Fruit fly (Drosophila melanogaster) whole organism, embryonic: Measurements from ENCODE around the gene CG31886.
A peak's percentile ranks its signal among the peaks of the same experiment; 100 is the strongest.

Experiments
- Aef1 ChIP-seq: fragments of 200-800 bp; sonication (Bioruptor generic); IDR thresholded peaks from 3 replicates; pipeline ENCODE4 v1.3.6; 2022; ENCODE audit warnings: missing biosample characterization, missing genetic modification characterization
- Bteb2 ChIP-seq: fragments of 200-800 bp; sonication (Bioruptor generic); optimal IDR thresholded peaks from 2 replicates; lab custom pipeline; 2016; ENCODE audit warnings: missing biosample characterization, missing genetic modification characterization
- CG10462 ChIP-seq: fragments of 200-800 bp; sonication (Bioruptor generic); optimal IDR thresholded peaks from 2 replicates; lab custom pipeline; 2016; ENCODE audit warnings: missing biosample characterization, missing genetic modification characterization
- CG11398 ChIP-seq: fragments of 200-800 bp; sonication (Bioruptor generic); optimal IDR thresholded peaks from 2 replicates; lab custom pipeline; 2016; ENCODE audit warnings: missing biosample characterization, missing genetic modification characterization
- CG12071 ChIP-seq: fragments of 200-800 bp; sonication (Bioruptor generic); optimal IDR thresholded peaks from 3 replicates; lab custom pipeline; 2018; ENCODE audit warnings: missing biosample characterization, mild to moderate bottlenecking, missing genetic modification characterization
- CG14965 ChIP-seq: fragments of 200-800 bp; sonication (Bioruptor generic); optimal IDR thresholded peaks from 2 replicates; lab custom pipeline; 2016; ENCODE audit warnings: missing biosample characterization, missing genetic modification characterization, borderline replicate concordance
- CG15479 ChIP-seq: fragments of 200-800 bp; sonication (Bioruptor generic); optimal IDR thresholded peaks from 3 replicates; lab custom pipeline; 2019; ENCODE audit warnings: missing biosample characterization, mild to moderate bottlenecking, missing genetic modification characterization, moderate library complexity
- CG15601 ChIP-seq: fragments of 200-800 bp; sonication (Bioruptor generic); optimal IDR thresholded peaks from 3 replicates; lab custom pipeline; 2019; ENCODE audit warnings: missing biosample characterization, mild to moderate bottlenecking, missing genetic modification characterization, moderate library complexity
- CG2678 ChIP-seq: fragments of 200-800 bp; sonication (Bioruptor generic); optimal IDR thresholded peaks from 3 replicates; lab custom pipeline; 2019; ENCODE audit warnings: missing biosample characterization, mild to moderate bottlenecking, missing genetic modification characterization, moderate library complexity
- CG30431 ChIP-seq: fragments of 200-800 bp; sonication (Bioruptor generic); optimal IDR thresholded peaks from 2 replicates; lab custom pipeline; 2017; ENCODE audit warnings: missing biosample characterization, missing genetic modification characterization
- CG34376 ChIP-seq: fragments of 200-800 bp; sonication (Bioruptor generic); optimal IDR thresholded peaks from 2 replicates; lab custom pipeline; 2018; ENCODE audit warnings: missing biosample characterization, mild to moderate bottlenecking, missing genetic modification characterization
- CG7357 ChIP-seq: fragments of 200-800 bp; sonication (Bioruptor generic); IDR thresholded peaks from 3 replicates; pipeline ENCODE4 v1.3.6; 2022; ENCODE audit warnings: missing biosample characterization, missing genetic modification characterization
- CG7839 ChIP-seq: fragments of 200-800 bp; sonication (Bioruptor generic); optimal IDR thresholded peaks from 3 replicates; lab custom pipeline; 2018; ENCODE audit warnings: missing biosample characterization, mild to moderate bottlenecking, missing genetic modification characterization, moderate library complexity
- CG8290 ChIP-seq, 3 experiments: fragments of 200-800 bp; sonication (Bioruptor generic); optimal IDR thresholded peaks; 2 replicates each; lab custom pipeline; 2016 to 2019; ENCODE audit warnings: missing biosample characterization in 3 of 3, missing genetic modification characterization in 3 of 3, mild to moderate bottlenecking in 2 of 3, moderate library complexity in 1 of 3
- CG8944 ChIP-seq: fragments of 200-800 bp; sonication (Bioruptor generic); optimal IDR thresholded peaks from 3 replicates; lab custom pipeline; 2016; ENCODE audit warnings: missing biosample characterization, missing genetic modification characterization
- CG9817 ChIP-seq: fragments of 200-800 bp; sonication (Bioruptor generic); optimal IDR thresholded peaks from 2 replicates; lab custom pipeline; 2018; ENCODE audit warnings: missing biosample characterization, mild to moderate bottlenecking, missing genetic modification characterization, moderate library complexity
- CoRest ChIP-seq: fragments of 200-800 bp; sonication (Bioruptor generic); optimal IDR thresholded peaks from 3 replicates; lab custom pipeline; 2018; ENCODE audit warnings: missing biosample characterization, mild to moderate bottlenecking, missing genetic modification characterization, moderate library complexity
- D ChIP-seq, 2 experiments: fragments of 200-800 bp in 1 of 2; fragments of >200 bp in 1 of 2; sonication (Bioruptor generic) in 1 of 2; optimal IDR thresholded peaks; 2 replicates in 1 of 2; 3 replicates in 1 of 2; lab custom pipeline; 2017; ENCODE audit warnings: mild to moderate bottlenecking in 1 of 2, missing biosample characterization in 1 of 2, missing genetic modification characterization in 1 of 2, missing genetic modification reagents in 1 of 2
- Dbx ChIP-seq: fragments of 200-800 bp; sonication (Bioruptor generic); IDR thresholded peaks from 3 replicates; pipeline ENCODE4 v1.3.6; 2022; ENCODE audit warnings: missing biosample characterization, missing genetic modification characterization
- E2f1 ChIP-seq: fragments of 200-800 bp; sonication (Bioruptor generic); IDR thresholded peaks from 2 replicates; pipeline ENCODE4 v1.3.6; 2022; ENCODE audit warnings: missing biosample characterization, missing genetic modification characterization
- Elba2 ChIP-seq: fragments of 200-800 bp; sonication (Bioruptor generic); optimal IDR thresholded peaks from 3 replicates; lab custom pipeline; 2016; ENCODE audit warnings: missing biosample characterization, missing genetic modification characterization
- Fer1 ChIP-seq: fragments of 200-800 bp; sonication (Bioruptor generic); optimal IDR thresholded peaks from 2 replicates; lab custom pipeline; 2017; ENCODE audit warnings: missing biosample characterization, mild to moderate bottlenecking, missing genetic modification characterization
- H15 ChIP-seq: fragments of 200-800 bp; sonication (Bioruptor generic); IDR thresholded peaks from 3 replicates; pipeline ENCODE4 v1.3.6; 2022; ENCODE audit warnings: missing biosample characterization, missing genetic modification characterization
- Hr3 ChIP-seq: fragments of 200-800 bp; sonication (Bioruptor generic); optimal IDR thresholded peaks from 3 replicates; lab custom pipeline; 2016; ENCODE audit warnings: missing biosample characterization, missing genetic modification characterization
- MTF-1 ChIP-seq: fragments of 200-800 bp; sonication (Bioruptor generic); optimal IDR thresholded peaks from 2 replicates; lab custom pipeline; 2018; ENCODE audit warnings: missing biosample characterization, mild to moderate bottlenecking, missing genetic modification characterization, borderline replicate concordance
- PHDP ChIP-seq: fragments of 200-800 bp; sonication (Bioruptor generic); optimal IDR thresholded peaks from 3 replicates; lab custom pipeline; 2018; ENCODE audit warnings: missing biosample characterization, mild to moderate bottlenecking, missing genetic modification characterization, moderate library complexity
- Pdp1 ChIP-seq, 2 experiments: fragments of 200-800 bp; sonication (Bioruptor generic); optimal IDR thresholded peaks; 3 replicates each; lab custom pipeline; 2016; ENCODE audit warnings: missing biosample characterization in 2 of 2, missing genetic modification characterization in 2 of 2, mild to moderate bottlenecking in 1 of 2, moderate library complexity in 1 of 2
- Poxn ChIP-seq: fragments of 200-800 bp; sonication (Bioruptor generic); IDR thresholded peaks from 2 replicates; pipeline ENCODE4 v1.3.6; 2022; ENCODE audit warnings: missing biosample characterization, missing genetic modification characterization
- ato ChIP-seq: fragments of 200-800 bp; sonication (Bioruptor generic); IDR thresholded peaks from 2 replicates; pipeline ENCODE4 v1.3.6; 2022; ENCODE audit warnings: missing biosample characterization, missing genetic modification characterization; ENCODE audit not compliant: partially characterized antibody
- chif ChIP-seq, 2 experiments: fragments of 200-800 bp; sonication (Bioruptor generic); optimal IDR thresholded peaks; 3 replicates each; lab custom pipeline; 2016; ENCODE audit warnings: missing biosample characterization in 2 of 2, missing genetic modification characterization in 2 of 2
- en ChIP-seq: fragments of 200-800 bp; sonication (Bioruptor generic); optimal IDR thresholded peaks from 2 replicates; lab custom pipeline; 2016; ENCODE audit warnings: missing biosample characterization, missing genetic modification characterization
- exex ChIP-seq: fragments of 200-800 bp; sonication (Bioruptor generic); optimal IDR thresholded peaks from 4 replicates; lab custom pipeline; 2018; ENCODE audit warnings: missing biosample characterization, mild to moderate bottlenecking, missing genetic modification characterization, moderate library complexity
- grau ChIP-seq: fragments of 200-800 bp; optimal IDR thresholded peaks from 3 replicates; lab custom pipeline; 2019; ENCODE audit warnings: missing biosample characterization, mild to moderate bottlenecking, missing genetic modification characterization, moderate library complexity
- grn ChIP-seq: fragments of 200-800 bp; sonication (Bioruptor generic); optimal IDR thresholded peaks from 3 replicates; lab custom pipeline; 2017; ENCODE audit warnings: missing biosample characterization, missing genetic modification characterization
- hbn ChIP-seq: fragments of 200-800 bp; sonication (Bioruptor generic); IDR thresholded peaks from 2 replicates; pipeline ENCODE4 v1.3.6; 2022; ENCODE audit warnings: missing biosample characterization, missing genetic modification characterization; ENCODE audit not compliant: partially characterized antibody
- insv ChIP-seq, 2 experiments: fragments of 200-800 bp; sonication (Bioruptor generic); optimal IDR thresholded peaks; 3 replicates each; lab custom pipeline; 2016 to 2018; ENCODE audit warnings: missing biosample characterization in 2 of 2, missing genetic modification characterization in 2 of 2
- lbe ChIP-seq: fragments of 200-800 bp; sonication (Bioruptor generic); optimal IDR thresholded peaks from 2 replicates; lab custom pipeline; 2016; ENCODE audit warnings: missing biosample characterization, mild to moderate bottlenecking, missing genetic modification characterization
- mirr ChIP-seq: fragments of 200-800 bp; sonication (Bioruptor generic); optimal IDR thresholded peaks from 3 replicates; lab custom pipeline; 2018; ENCODE audit warnings: missing biosample characterization, mild to moderate bottlenecking, missing genetic modification characterization
- mld ChIP-seq: fragments of 200-800 bp; sonication (Bioruptor generic); IDR thresholded peaks from 3 replicates; pipeline ENCODE4 v1.3.6; 2022; ENCODE audit warnings: missing biosample characterization, missing genetic modification characterization; ENCODE audit not compliant: partially characterized antibody
- nmo ChIP-seq: fragments of 200-800 bp; sonication (Bioruptor generic); optimal IDR thresholded peaks from 2 replicates; lab custom pipeline; 2018; ENCODE audit warnings: missing biosample characterization, mild to moderate bottlenecking, missing genetic modification characterization, moderate library complexity
- onecut ChIP-seq: fragments of 200-800 bp; sonication (Bioruptor generic); IDR thresholded peaks from 2 replicates; pipeline ENCODE4 v1.3.6; 2022; ENCODE audit warnings: missing biosample characterization, missing genetic modification characterization
- prd ChIP-seq, 3 experiments: fragments of >200 bp in 2 of 3; fragments of 200-800 bp in 1 of 3; sonication (Bioruptor generic) in 1 of 3; optimal IDR thresholded peaks in 2 of 3; IDR thresholded peaks in 1 of 3; 2 replicates in 2 of 3; 3 replicates in 1 of 3; pipeline versions ENCODE4 v1.3.6 to Lab custom; 2017 to 2022; ENCODE audit warnings: missing biosample characterization in 1 of 3, missing genetic modification characterization in 1 of 3
- scrt ChIP-seq: fragments of 200-800 bp; sonication (Bioruptor generic); optimal IDR thresholded peaks from 2 replicates; lab custom pipeline; 2018; ENCODE audit warnings: missing biosample characterization, mild to moderate bottlenecking, missing genetic modification characterization, moderate library complexity
- sug ChIP-seq: fragments of 200-800 bp; optimal IDR thresholded peaks from 2 replicates; lab custom pipeline; 2019; ENCODE audit warnings: missing biosample characterization, mild to moderate bottlenecking, missing genetic modification characterization, moderate library complexity
- toy ChIP-seq: fragments of 200-800 bp; sonication (Bioruptor generic); IDR thresholded peaks from 2 replicates; pipeline ENCODE4 v1.3.6; 2022; ENCODE audit warnings: missing biosample characterization, missing genetic modification characterization
- trem ChIP-seq: fragments of 200-800 bp; optimal IDR thresholded peaks from 3 replicates; lab custom pipeline; 2019; ENCODE audit warnings: missing biosample characterization, mild to moderate bottlenecking, missing genetic modification characterization, moderate library complexity
- usp ChIP-seq: fragments of >200 bp; optimal IDR thresholded peaks from 2 replicates; lab custom pipeline; 2017; ENCODE audit warnings: missing biosample characterization, missing genetic modification characterization
- yki ChIP-seq: fragments of >200 bp; optimal IDR thresholded peaks from 3 replicates; lab custom pipeline; 2018
- zfh2 ChIP-seq: fragments of 200-800 bp; sonication (Bioruptor generic); optimal IDR thresholded peaks from 2 replicates; lab custom pipeline; 2016; ENCODE audit warnings: missing biosample characterization, missing genetic modification characterization

The CG31886 gene

dm6 chr2L:8940680-8941079 lies 18.2 kb downstream of the CG31886 start:
- TF ChIP-seq CG30431 (GFP tag; lab: Kevin White, UChicago), result no peak
- TF ChIP-seq H15 (GFP tag; lab: Robert Waterston, UW), result no peak
- no peak for TF ChIP-seq toy (GFP tag; lab: Robert Waterston, UW)
- peak; percentile 77 for TF ChIP-seq sug (tag; lab: Kevin White, UChicago)
- no peak for TF ChIP-seq CoRest
- no peak for TF ChIP-seq Elba2
- TF ChIP-seq en (GFP tag; lab: Kevin White, UChicago), result no peak
- peak; percentile 90 for TF ChIP-seq exex (tag; lab: Kevin White, UChicago)
- no peak for TF ChIP-seq Poxn
- no peak for TF ChIP-seq zfh2 (GFP tag; lab: Kevin White, UChicago)
- TF ChIP-seq nmo (GFP tag; lab: Kevin White, UChicago), result no peak
- TF ChIP-seq CG2678 (tag; lab: Kevin White, UChicago), result peak; percentile 6
- TF ChIP-seq usp (GFP tag; lab: Kevin White, UChicago), result no peak
- TF ChIP-seq CG12071 (GFP tag; lab: Kevin White, UChicago), result no peak
- no peak for TF ChIP-seq hbn (GFP tag; lab: Robert Waterston, UW)
- no peak for TF ChIP-seq scrt (GFP tag; lab: Kevin White, UChicago)
- no peak for TF ChIP-seq CG15479 (GFP tag; lab: Kevin White, UChicago)
- TF ChIP-seq Dbx (GFP tag; lab: Robert Waterston, UW), result no peak
- TF ChIP-seq CG8944 (GFP tag; lab: Kevin White, UChicago), result no peak
- no peak for TF ChIP-seq D (optimal IDR thresholded peaks at IDR 0.05; lab: Kevin White, UChicago)
- no peak for TF ChIP-seq D (GFP tag; optimal IDR thresholded peaks at IDR 0.05; lab: Kevin White, UChicago)
- no peak for TF ChIP-seq Bteb2
- TF ChIP-seq trem (tag; lab: Kevin White, UChicago), result no peak
- TF ChIP-seq mld (GFP tag; lab: Robert Waterston, UW), result no peak
- TF ChIP-seq insv (GFP tag; optimal IDR thresholded peaks at IDR 0.05; lab: Kevin White, UChicago), result no peak
- TF ChIP-seq CG7357 (GFP tag; lab: Robert Waterston, UW), result no peak
- TF ChIP-seq grn (GFP tag; lab: Kevin White, UChicago), result peak; percentile 42
- TF ChIP-seq ato (GFP tag; lab: Robert Waterston, UW), result no peak
- no peak for TF ChIP-seq chif (GFP tag; optimal IDR thresholded peaks at IDR 0.05; lab: Kevin White, UChicago)
- no peak for TF ChIP-seq prd (optimal IDR thresholded peaks at IDR 0.05; lab: Kevin White, UChicago)
- no peak for TF ChIP-seq prd (GFP tag; IDR thresholded peaks at IDR 0.05; lab: Robert Waterston, UW)
- no peak for TF ChIP-seq CG8290 (GFP tag; optimal IDR thresholded peaks at IDR 0.05; lab: Kevin White, UChicago)
- no peak for TF ChIP-seq CG8290 (tag; optimal IDR thresholded peaks at IDR 0.05; lab: Kevin White, UChicago)
- TF ChIP-seq Hr3 (GFP tag; lab: Kevin White, UChicago), result no peak
- no peak for TF ChIP-seq E2f1 (GFP tag; lab: Robert Waterston, UW)
- no peak for TF ChIP-seq PHDP
- TF ChIP-seq CG11398 (GFP tag; lab: Kevin White, UChicago), result no peak
- TF ChIP-seq yki (lab: Kevin White, UChicago), result no peak
- peak; percentile 8 for TF ChIP-seq CG34376
- TF ChIP-seq Pdp1 (GFP tag; optimal IDR thresholded peaks at IDR 0.05; lab: Kevin White, UChicago), result no peak
- TF ChIP-seq lbe (GFP tag; lab: Kevin White, UChicago), result no peak

dm6 chr2L:8937837-8938413 lies 20.9 kb downstream of the CG31886 start:
- TF ChIP-seq MTF-1 (GFP tag; lab: Kevin White, UChicago), result peak; percentile 53
- no peak for TF ChIP-seq CG14965 (GFP tag; lab: Kevin White, UChicago)
- peak; percentile 36 for TF ChIP-seq Fer1 (GFP tag; lab: Kevin White, UChicago)
- TF ChIP-seq onecut (GFP tag; lab: Robert Waterston, UW), result peak; percentile 7; the same call in 1 of the 2 replicates
- TF ChIP-seq CG10462, result no peak
- peak; percentile 1 for TF ChIP-seq grau (tag; lab: Kevin White, UChicago)
- TF ChIP-seq mirr, result peak; percentile 21
- TF ChIP-seq CG7839, result no peak
- TF ChIP-seq Aef1 (GFP tag; lab: Robert Waterston, UW), result no peak
- TF ChIP-seq CG15601 (tag; lab: Kevin White, UChicago), result peak; percentile 54
- peak; percentile 8 for TF ChIP-seq CG9817 (tag; lab: Kevin White, UChicago)
- TF ChIP-seq CG8290 (GFP tag; optimal IDR thresholded peaks at IDR 0.05; lab: Kevin White, UChicago), result no peak
- peak in 1 of 2 experiments; percentile 73 for TF ChIP-seq CG8290 (tag; optimal IDR thresholded peaks at IDR 0.05; lab: Kevin White, UChicago)
